Fruit fly (Drosophila melanogaster): ENCODE data around the gene CG4645.

CG4645 gene

DNA sequence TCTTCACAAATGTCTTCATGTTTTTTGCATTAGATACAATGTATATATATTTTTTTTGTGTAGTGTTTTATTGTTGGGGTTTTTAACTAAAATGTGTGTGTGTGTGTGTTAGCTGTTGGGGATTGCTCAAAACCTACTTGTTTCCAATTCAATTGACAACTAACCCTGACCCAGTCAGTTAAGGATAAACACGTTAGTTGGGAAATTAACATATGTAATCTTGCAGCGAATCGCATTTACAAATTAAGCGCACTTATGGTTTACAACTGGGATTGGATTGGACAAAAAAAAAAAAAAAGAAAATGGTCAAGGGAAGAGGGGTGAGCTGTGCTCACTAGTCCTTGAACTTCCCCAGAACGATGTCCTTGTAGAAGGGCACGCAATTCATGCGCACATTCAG is 11.2 kb upstream of the CG4645 start, which contains the start of gene CG32650:
Gene CG32650 (minus strand): TSS at position 101 of the 400 bp plus-strand sequence.
- no peak for TF ChIP-seq CG32006 (GFP tag; optimal IDR thresholded peaks at IDR 0.05)

DNA sequence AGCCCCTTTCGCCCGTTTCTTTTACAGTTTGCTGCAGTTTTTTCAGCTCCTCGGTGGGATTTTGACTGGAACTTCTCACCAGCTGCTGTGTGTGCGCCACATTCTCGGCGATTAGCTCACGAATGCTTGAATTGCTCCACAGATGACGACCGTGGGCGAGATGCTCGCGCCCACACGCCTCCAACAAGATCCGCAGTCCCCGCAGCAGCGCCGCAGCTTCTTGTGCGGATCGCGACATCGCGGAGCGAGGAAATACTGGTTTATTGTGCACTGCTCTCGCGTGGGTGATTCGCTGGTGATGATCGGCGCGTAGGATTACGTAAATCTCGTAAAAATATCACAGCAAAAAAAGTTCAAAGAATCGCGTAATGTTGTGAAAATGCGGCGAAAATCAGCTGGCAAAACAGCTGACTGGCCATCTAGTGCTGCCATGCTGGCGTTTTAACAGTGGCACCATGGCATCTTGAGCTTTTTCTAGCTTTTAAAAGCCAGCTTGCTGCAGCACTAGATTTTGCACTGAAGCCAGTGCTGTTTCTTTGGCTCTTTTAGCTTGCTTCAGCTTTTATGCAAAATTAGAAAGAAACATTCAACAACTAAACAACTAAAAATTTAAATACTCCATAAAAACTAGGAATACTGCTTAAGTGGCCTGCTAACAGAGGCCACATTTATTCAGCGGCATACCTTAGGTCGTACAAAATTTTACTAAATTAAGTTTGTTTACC is 8.9 kb upstream of the CG4645 start, which contains the start of gene Coq8:
Gene Coq8 (minus strand): TSS at position 397 of the 725 bp plus-strand sequence.
- TF ChIP-seq Hr4 (GFP tag; optimal IDR thresholded peaks at IDR 0.05) = no peak
- no peak for TF ChIP-seq CG10669 (GFP tag; optimal IDR thresholded peaks at IDR 0.05)
- no peak for TF ChIP-seq CG6854 (GFP tag; optimal IDR thresholded peaks at IDR 0.05)
- peak; percentile 64 for TF ChIP-seq vri (GFP tag; optimal IDR thresholded peaks at IDR 0.05)

DNA sequence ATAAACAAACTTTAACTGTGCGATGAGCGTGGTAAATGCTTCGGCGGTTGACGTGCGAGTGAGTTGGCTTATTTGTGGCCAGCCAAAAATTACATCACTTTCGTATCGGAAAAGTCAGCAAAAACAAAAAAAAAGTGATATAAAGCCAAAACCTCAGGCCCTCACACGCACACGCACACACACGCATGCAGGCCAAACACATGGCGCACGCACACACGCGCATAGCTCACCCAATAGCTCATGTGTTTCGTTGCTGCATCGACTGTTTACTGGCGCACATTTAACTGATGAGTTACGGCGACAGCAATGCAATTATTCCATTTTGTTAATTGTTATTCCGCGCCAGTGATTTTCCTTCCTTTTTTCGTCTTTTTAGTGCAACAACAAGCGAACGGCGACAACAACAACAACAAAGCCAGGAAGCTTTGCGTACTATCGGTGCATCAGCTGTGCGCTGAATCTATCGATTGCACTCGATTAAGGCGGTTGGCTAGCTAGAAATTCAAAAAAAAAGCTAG is 6.6 kb upstream of the CG4645 start, which contains the start of gene Flad1:
Gene Flad1 (minus strand): TSS at position 418 of the 518 bp plus-strand sequence.
- TF ChIP-seq Blimp-1 (GFP tag; optimal IDR thresholded peaks at IDR 0.05) = peak; percentile 2
- TF ChIP-seq Ets96B (tag; optimal IDR thresholded peaks at IDR 0.05) = no peak
- peak; percentile 7 for TF ChIP-seq CG16779 (tag; optimal IDR thresholded peaks at IDR 0.05)
- no peak for TF ChIP-seq CG3919 (GFP tag; optimal IDR thresholded peaks at IDR 0.05)
- peak; percentile 34 for TF ChIP-seq CG6808 (GFP tag; optimal IDR thresholded peaks at IDR 0.05)
- no peak for TF ChIP-seq Smox (GFP tag; optimal IDR thresholded peaks at IDR 0.05)
- TF ChIP-seq Met (GFP tag; optimal IDR thresholded peaks at IDR 0.05) = no peak
- no peak for TF ChIP-seq CG10631 (GFP tag; optimal IDR thresholded peaks at IDR 0.05)
- TF ChIP-seq vri (GFP tag; optimal IDR thresholded peaks at IDR 0.05) = peak; percentile 85
- TF ChIP-seq ss (GFP tag; optimal IDR thresholded peaks at IDR 0.05) = peak; percentile 12 to 30
- TF ChIP-seq CG6163 (GFP tag; IDR thresholded peaks at IDR 0.05) = no peak; the same call in 2 of the 3 replicates
- no peak for TF ChIP-seq Sox102F (GFP tag; optimal IDR thresholded peaks at IDR 0.05)
- TF ChIP-seq fd59A (GFP tag; optimal IDR thresholded peaks at IDR 0.05) = no peak
- 0 out of 3 replicates have a peak, but pooled peaks have one; percentile 10 for TF ChIP-seq eg (GFP tag; IDR thresholded peaks at IDR 0.05)
- TF ChIP-seq svp (GFP tag) = peak; percentile 71
- no peak for TF ChIP-seq acj6 (GFP tag; optimal IDR thresholded peaks at IDR 0.05)
- TF ChIP-seq spab (GFP tag; optimal IDR thresholded peaks at IDR 0.05) = no peak
- TF ChIP-seq achi (GFP tag; optimal IDR thresholded peaks at IDR 0.05) = no peak
- TF ChIP-seq fkh (GFP tag; optimal IDR thresholded peaks at IDR 0.05) = peak; percentile 69
- no peak for TF ChIP-seq CG9139 (GFP tag; optimal IDR thresholded peaks at IDR 0.05)
- peak; percentile 29 for TF ChIP-seq Eip78C (GFP tag)
- no peak for TF ChIP-seq CG8119 (GFP tag; IDR thresholded peaks at IDR 0.05)
- no peak for TF ChIP-seq Gug (GFP tag; IDR thresholded peaks at IDR 0.05)

- TF ChIP-seq CG6276 (GFP tag; optimal IDR thresholded peaks at IDR 0.05) (peak; percentile 63), CG9139 (GFP tag; optimal IDR thresholded peaks at IDR 0.05) (peak; percentile 8), Ets96B (tag; optimal IDR thresholded peaks at IDR 0.05) (peak; percentile 42), CG1621 (tag; optimal IDR thresholded peaks at IDR 0.05) (peak; percentile 16), Hr39 (GFP tag; optimal IDR thresholded peaks at IDR 0.05) (no peak), CG4318 (GFP tag; optimal IDR thresholded peaks at IDR 0.05) (peak; percentile 46), Lpt (GFP tag; optimal IDR thresholded peaks at IDR 0.05) (peak; percentile 37), topi (GFP tag; optimal IDR thresholded peaks at IDR 0.05) (peak; percentile 44), Met (GFP tag; optimal IDR thresholded peaks at IDR 0.05) (peak; percentile 34), CG16779 (tag; optimal IDR thresholded peaks at IDR 0.05) (peak; percentile 4), svp (GFP tag) (peak; percentile 66), CG6808 (GFP tag; optimal IDR thresholded peaks at IDR 0.05) (peak; percentile 15), acj6 (GFP tag; optimal IDR thresholded peaks at IDR 0.05) (peak; percentile 37), Sox102F (GFP tag; optimal IDR thresholded peaks at IDR 0.05) (no peak), Ets21C (GFP tag; optimal IDR thresholded peaks at IDR 0.05) (no peak), Hr38 (GFP tag; optimal IDR thresholded peaks at IDR 0.05) (no peak), fkh (GFP tag; optimal IDR thresholded peaks at IDR 0.05) (no peak), fd85E (GFP tag; optimal IDR thresholded peaks at IDR 0.05) (no peak), CG6854 (GFP tag; optimal IDR thresholded peaks at IDR 0.05) (no peak), CG11902 (GFP tag; optimal IDR thresholded peaks at IDR 0.05) (peak; percentile 31), eg (GFP tag; IDR thresholded peaks at IDR 0.05) (peak; percentile 78), dsx (GFP tag; optimal IDR thresholded peaks at IDR 0.05; ENCODE audit: poor library complexity, severe bottlenecking) (peak; percentile 42), pdm3 (GFP tag; optimal IDR thresholded peaks at IDR 0.05) (peak; percentile 55), salr (GFP tag; optimal IDR thresholded peaks at IDR 0.05) (no peak), vri (GFP tag; optimal IDR thresholded peaks at IDR 0.05) (peak; percentile 72)
Observed at dm6 chrX:12905014-12905900, 4.5 kb upstream of the CG4645 start.
